Worm (Caenorhabditis elegans): ENCODE data around the gene F53E10.1.
"Not testable (repeated sequence)": the region's sequence is repeated elsewhere in the genome, so short reads cannot be mapped to it uniquely, and the experiment has no call there.

F53E10.1 gene

ce11 chrV:2589834-2590233 is 25.3 kb upstream of the F53E10.1 start:
- TF ChIP-seq elt-2 (tag; optimal IDR thresholded peaks at IDR 0.05) (no peak), lsy-2 (tag; optimal IDR thresholded peaks at IDR 0.05) (no peak), fkh-8 (tag; optimal IDR thresholded peaks at IDR 0.05) (no peak), skn-1 (tag; optimal IDR thresholded peaks at IDR 0.05) (no peak)

DNA sequence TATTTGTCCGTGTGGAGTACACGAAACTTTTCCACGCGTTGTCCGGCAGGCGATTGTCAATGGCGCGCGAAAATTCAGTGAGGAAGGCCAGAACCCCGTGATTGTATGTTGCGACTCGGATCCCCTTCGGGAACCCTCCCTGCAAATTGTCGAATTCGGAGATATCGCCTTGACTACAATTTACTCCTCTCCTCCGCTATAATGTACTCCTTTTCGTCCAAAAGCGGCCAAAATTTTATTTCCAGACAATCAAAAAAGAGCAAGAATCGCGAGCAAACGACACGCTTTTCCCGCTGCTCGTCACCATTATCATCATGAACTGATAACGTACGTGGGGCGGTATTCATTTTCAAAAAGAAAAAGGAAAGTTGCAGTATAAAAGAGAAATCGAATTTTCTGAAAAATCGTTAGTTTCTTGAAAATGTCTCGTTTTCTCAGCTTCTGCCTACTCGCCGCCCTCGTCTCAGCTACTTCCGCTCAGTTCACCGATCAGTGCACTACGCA is 22.9 kb upstream of the F53E10.1 start, which contains the start of gene irg-3:
Gene irg-3 (plus strand): TSS at position 419 of the 504 bp plus-strand sequence.
- no peak for TF ChIP-seq dpl-1 (GFP tag; optimal IDR thresholded peaks at IDR 0.05)
- TF ChIP-seq elt-2 (tag; optimal IDR thresholded peaks at IDR 0.05) = peak; percentile 27
- TF ChIP-seq rnt-1 (tag; optimal IDR thresholded peaks at IDR 0.05) = no peak
- TF ChIP-seq ceh-88 (GFP tag; IDR thresholded peaks at IDR 0.05) = no peak
- TF ChIP-seq efl-1 (optimal IDR thresholded peaks at IDR 0.05) = no peak
- TF ChIP-seq efl-1 (GFP tag; optimal IDR thresholded peaks at IDR 0.05 in 1 of 2) = peak in 1 of 2 experiments; percentile 85
- no peak for TF ChIP-seq ceh-82 (tag; optimal IDR thresholded peaks at IDR 0.05)
- no peak for TF ChIP-seq sptf-1 (tag; optimal IDR thresholded peaks at IDR 0.05)
- TF ChIP-seq nhr-11 (tag; optimal IDR thresholded peaks at IDR 0.05) = no peak
- TF ChIP-seq nhr-20 (tag; optimal IDR thresholded peaks at IDR 0.05) = no peak
- TF ChIP-seq nhr-76 (tag; optimal IDR thresholded peaks at IDR 0.05) = no peak

- TF ChIP-seq isw-1 (GFP tag; IDR thresholded peaks at IDR 0.05) = no peak
- TF ChIP-seq mep-1 (tag; optimal IDR thresholded peaks at IDR 0.05) = no peak
- no peak for TF ChIP-seq sox-4 (tag; optimal IDR thresholded peaks at IDR 0.05)
- no peak for TF ChIP-seq nhr-85 (tag)
- no peak for TF ChIP-seq jun-1 (tag; optimal IDR thresholded peaks at IDR 0.05)
- no peak for TF ChIP-seq alr-1 (tag; optimal IDR thresholded peaks at IDR 0.05; ENCODE audit: borderline replicate concordance)
- TF ChIP-seq ceh-63 (GFP tag; optimal IDR thresholded peaks at IDR 0.05) = no peak
- TF ChIP-seq dsc-1 (tag; optimal IDR thresholded peaks at IDR 0.05) = no peak
- TF ChIP-seq fkh-4 (tag; optimal IDR thresholded peaks at IDR 0.05; ENCODE audit: borderline replicate concordance) = no peak
- TF ChIP-seq aly-2 (tag; optimal IDR thresholded peaks at IDR 0.05) = no peak
- no peak for TF ChIP-seq Y116A8C.19 (tag; optimal IDR thresholded peaks at IDR 0.05; ENCODE audit: borderline replicate concordance)
- no peak for TF ChIP-seq ama-1 (optimal IDR thresholded peaks at IDR 0.05)
- TF ChIP-seq pqm-1 (tag; optimal IDR thresholded peaks at IDR 0.05) = no peak
These were observed 19.4 kb upstream of the F53E10.1 start for ce11 chrV:2595720-2596119.

ce11 chrV:2598830-2599229 is 16.3 kb upstream of the F53E10.1 start, which contains the start of gene F53E10.5:
TSS of gene F53E10.5 (minus strand) at chrV:2598930.
- not testable (repeated sequence) for TF ChIP-seq fkh-4 (tag; optimal IDR thresholded peaks at IDR 0.05; ENCODE audit: borderline replicate concordance); sup-37 (GFP tag; optimal IDR thresholded peaks at IDR 0.05); nhr-47 (tag; optimal IDR thresholded peaks at IDR 0.05)

ce11 chrV:2600543-2600942 is 14.6 kb upstream of the F53E10.1 start:
- TF ChIP-seq elt-2 (tag; optimal IDR thresholded peaks at IDR 0.05) (peak; percentile 79), snpc-4 (tag; optimal IDR thresholded peaks at IDR 0.05) (peak; percentile 71), rnt-1 (tag; optimal IDR thresholded peaks at IDR 0.05) (peak; percentile 93), hpl-2 (GFP tag; optimal IDR thresholded peaks at IDR 0.05) (peak; percentile 51), lin-39 (tag; optimal IDR thresholded peaks at IDR 0.05) (peak; percentile 36), snu-23 (GFP tag; optimal IDR thresholded peaks at IDR 0.05) (peak; percentile 93), lin-13 (GFP tag; optimal IDR thresholded peaks at IDR 0.05) (peak; percentile 65), Y116A8C.19 (tag; optimal IDR thresholded peaks at IDR 0.05; ENCODE audit: borderline replicate concordance) (no peak), nhr-20 (tag; optimal IDR thresholded peaks at IDR 0.05) (peak; percentile 94), zag-1 (tag; optimal IDR thresholded peaks at IDR 0.05) (no peak), F16B12.6 (tag; optimal IDR thresholded peaks at IDR 0.05) (peak; percentile 87), ets-5 (GFP tag; IDR thresholded peaks at IDR 0.05) (peak; percentile 52; the same call in 1 of the 2 replicates), blmp-1 (tag; optimal IDR thresholded peaks at IDR 0.05) (peak; percentile 35), fkh-8 (tag; optimal IDR thresholded peaks at IDR 0.05) (peak; percentile 94), dsc-1 (tag; optimal IDR thresholded peaks at IDR 0.05) (peak; percentile 95), nhr-237 (tag; optimal IDR thresholded peaks at IDR 0.05) (peak; percentile 63), jun-1 (tag; optimal IDR thresholded peaks at IDR 0.05) (peak; percentile 70), ceh-90 (tag; optimal IDR thresholded peaks at IDR 0.05) (peak; percentile 74), skn-1 (tag; optimal IDR thresholded peaks at IDR 0.05) (peak; percentile 64), ztf-11 (tag; optimal IDR thresholded peaks at IDR 0.05) (peak in 1 of 2 experiments; percentile 76), lsy-2 (tag; optimal IDR thresholded peaks at IDR 0.05) (peak; percentile 87), vab-15 (tag; optimal IDR thresholded peaks at IDR 0.05) (peak; percentile 63), C34B4.2 (tag; optimal IDR thresholded peaks at IDR 0.05) (peak; percentile 40), sptf-1 (tag; optimal IDR thresholded peaks at IDR 0.05) (no peak), sox-4 (tag; optimal IDR thresholded peaks at IDR 0.05) (peak; percentile 88), nhr-28 (tag; optimal IDR thresholded peaks at IDR 0.05) (no peak), egl-27 (tag; optimal IDR thresholded peaks at IDR 0.05) (no peak)
